Fruit fly (Drosophila melanogaster) whole organism, embryonic: ENCODE data around the gene CG34303.
A peak's percentile ranks its signal among the peaks of the same experiment; 100 is the strongest.

Experiments used
- Asciz ChIP-seq: fragments of 200-800 bp; sonication (Bioruptor generic); optimal IDR thresholded peaks from 2 replicates; lab custom pipeline; 2017; ENCODE audit warnings: missing biosample characterization, mild to moderate bottlenecking, missing genetic modification characterization, missing genetic modification reagents
- BEAF-32 ChIP-seq: fragments of 200-800 bp; sonication (Bioruptor generic); optimal IDR thresholded peaks from 3 replicates; lab custom pipeline; 2017; ENCODE audit warnings: missing biosample characterization, missing genetic modification characterization, mild to moderate bottlenecking, moderate library complexity, missing genetic modification reagents
- CG10267 ChIP-seq: fragments of 200-800 bp; sonication (Bioruptor generic); optimal IDR thresholded peaks from 2 replicates; lab custom pipeline; 2018; ENCODE audit warnings: missing biosample characterization, mild to moderate bottlenecking, missing genetic modification characterization, moderate library complexity
- CG10431 ChIP-seq: fragments of 200-800 bp; sonication (Bioruptor generic); optimal IDR thresholded peaks from 3 replicates; lab custom pipeline; 2018; ENCODE audit warnings: missing biosample characterization, mild to moderate bottlenecking, missing genetic modification characterization
- CG10654 ChIP-seq: fragments of 200-800 bp; sonication (Bioruptor generic); optimal IDR thresholded peaks from 2 replicates; lab custom pipeline; 2016; ENCODE audit warnings: missing biosample characterization, missing genetic modification characterization
- CG10979 ChIP-seq: fragments of 200-800 bp; sonication (Bioruptor generic); optimal IDR thresholded peaks from 2 replicates; lab custom pipeline; 2018; ENCODE audit warnings: missing biosample characterization, mild to moderate bottlenecking, missing genetic modification characterization, moderate library complexity
- CG11723 ChIP-seq: fragments of 200-800 bp; sonication (Bioruptor generic); optimal IDR thresholded peaks from 2 replicates; lab custom pipeline; 2017; ENCODE audit warnings: missing biosample characterization, mild to moderate bottlenecking, missing genetic modification characterization
- CG12299 ChIP-seq: fragments of 200-800 bp; sonication (Bioruptor generic); optimal IDR thresholded peaks from 2 replicates; lab custom pipeline; 2018; ENCODE audit warnings: missing biosample characterization, mild to moderate bottlenecking, missing genetic modification characterization
- CG13424 ChIP-seq: fragments of 200-800 bp; sonication (Bioruptor generic); optimal IDR thresholded peaks from 2 replicates; lab custom pipeline; 2019; ENCODE audit warnings: missing biosample characterization, mild to moderate bottlenecking, missing genetic modification characterization, moderate library complexity
- CG13775 ChIP-seq: fragments of 200-800 bp; sonication (Bioruptor generic); optimal IDR thresholded peaks from 3 replicates; lab custom pipeline; 2017; ENCODE audit warnings: missing biosample characterization, mild to moderate bottlenecking, missing genetic modification characterization
- CG17385 ChIP-seq: fragments of 200-800 bp; sonication (Bioruptor generic); optimal IDR thresholded peaks from 3 replicates; lab custom pipeline; 2018; ENCODE audit warnings: missing biosample characterization, mild to moderate bottlenecking, missing genetic modification characterization
- CG2116 ChIP-seq: fragments of 200-800 bp; sonication (Bioruptor generic); optimal IDR thresholded peaks from 3 replicates; lab custom pipeline; 2018; ENCODE audit warnings: missing biosample characterization, mild to moderate bottlenecking, missing genetic modification characterization
- CG3065 ChIP-seq: fragments of 200-800 bp; sonication (Bioruptor generic); optimal IDR thresholded peaks from 2 replicates; lab custom pipeline; 2016; ENCODE audit warnings: missing biosample characterization, missing genetic modification characterization
- CG31224 ChIP-seq: fragments of 200-800 bp; sonication (Bioruptor generic); IDR thresholded peaks from 2 replicates; pipeline ENCODE4 v1.3.6; 2022; ENCODE audit warnings: missing biosample characterization, missing genetic modification characterization
- CG32532 ChIP-seq: fragments of 200-800 bp; sonication (Bioruptor generic); IDR thresholded peaks from 2 replicates; pipeline ENCODE4 v1.3.6; 2022; ENCODE audit warnings: missing biosample characterization, missing genetic modification characterization
- CG4328 ChIP-seq: fragments of 200-800 bp; sonication (Bioruptor generic); optimal IDR thresholded peaks from 3 replicates; lab custom pipeline; 2017; ENCODE audit warnings: missing biosample characterization, missing genetic modification reagents, missing genetic modification characterization
- CG4854 ChIP-seq: fragments of 200-800 bp; sonication (Bioruptor generic); optimal IDR thresholded peaks from 2 replicates; lab custom pipeline; 2016; ENCODE audit warnings: missing biosample characterization, missing genetic modification characterization, inconsistent platforms
- CG6765 ChIP-seq: fragments of 200-800 bp; sonication (Bioruptor generic); optimal IDR thresholded peaks from 3 replicates; lab custom pipeline; 2017; ENCODE audit warnings: missing biosample characterization, mild to moderate bottlenecking, missing genetic modification characterization
- CG9797 ChIP-seq: fragments of 200-800 bp; sonication (Bioruptor generic); optimal IDR thresholded peaks from 3 replicates; lab custom pipeline; 2018; ENCODE audit warnings: missing biosample characterization, mild to moderate bottlenecking, missing genetic modification characterization
- CG9876 ChIP-seq: fragments of 200-800 bp; sonication (Bioruptor generic); optimal IDR thresholded peaks from 2 replicates; lab custom pipeline; 2016; ENCODE audit warnings: missing biosample characterization, missing genetic modification characterization
- Dll ChIP-seq: fragments of 200-800 bp; sonication (Bioruptor generic); IDR thresholded peaks from 4 replicates; pipeline ENCODE4 v1.3.6; 2022; ENCODE audit warnings: missing biosample characterization, missing genetic modification characterization; ENCODE audit not compliant: partially characterized antibody
- Doc2 ChIP-seq: fragments of 200-800 bp; sonication (Bioruptor generic); IDR thresholded peaks from 2 replicates; pipeline ENCODE4 v1.3.6; 2022; ENCODE audit warnings: missing biosample characterization, missing genetic modification characterization
- Kr ChIP-seq: fragments of 200-800 bp; sonication (Bioruptor generic); optimal IDR thresholded peaks from 2 replicates; lab custom pipeline; 2017; ENCODE audit warnings: missing biosample characterization, mild to moderate bottlenecking, missing genetic modification characterization
- Med ChIP-seq: fragments of 200-800 bp; sonication (Bioruptor generic); peaks from one replicate; lab custom pipeline; 2016; ENCODE audit warnings: missing biosample characterization, missing genetic modification characterization, mild to moderate bottlenecking, inconsistent platforms, moderate library complexity
- NC2α ChIP-seq: fragments of 200-800 bp; sonication (Bioruptor generic); optimal IDR thresholded peaks from 2 replicates; lab custom pipeline; 2016; ENCODE audit warnings: missing biosample characterization, missing genetic modification characterization
- Nf-YC ChIP-seq: fragments of 200-800 bp; optimal IDR thresholded peaks from 3 replicates; lab custom pipeline; 2019; ENCODE audit warnings: missing biosample characterization, mild to moderate bottlenecking, missing genetic modification characterization, moderate library complexity
- Scr ChIP-seq: fragments of 200-800 bp; sonication (Bioruptor generic); IDR thresholded peaks from 2 replicates; pipeline ENCODE4 v1.3.6; 2022; ENCODE audit warnings: missing biosample characterization, missing genetic modification characterization; ENCODE audit not compliant: partially characterized antibody
- Sox100B ChIP-seq: fragments of 200-800 bp; sonication (Bioruptor generic); optimal IDR thresholded peaks from 3 replicates; lab custom pipeline; 2018; ENCODE audit warnings: missing biosample characterization, mild to moderate bottlenecking, missing genetic modification characterization
- Usf ChIP-seq: fragments of 200-800 bp; sonication (Bioruptor generic); optimal IDR thresholded peaks from 2 replicates; lab custom pipeline; 2017; ENCODE audit warnings: missing genotype, missing biosample characterization, missing genetic modification characterization
- amos ChIP-seq: fragments of 200-800 bp; sonication (Bioruptor generic); IDR thresholded peaks from 2 replicates; pipeline ENCODE4 v1.3.6; 2022; ENCODE audit warnings: missing biosample characterization, missing genetic modification characterization; ENCODE audit not compliant: partially characterized antibody
- ase ChIP-seq: fragments of 200-800 bp; sonication (Bioruptor generic); IDR thresholded peaks from 3 replicates; pipeline ENCODE4 v1.3.6; 2022; ENCODE audit warnings: missing biosample characterization, missing genetic modification characterization
- bowl ChIP-seq: fragments of 200-800 bp; sonication (Bioruptor generic); IDR thresholded peaks from 2 replicates; pipeline ENCODE4 v1.3.6; 2022; ENCODE audit warnings: missing biosample characterization, missing genetic modification characterization
- chif ChIP-seq, 2 experiments: fragments of 200-800 bp; sonication (Bioruptor generic); optimal IDR thresholded peaks; 3 replicates each; lab custom pipeline; 2016; ENCODE audit warnings: missing biosample characterization in 2 of 2, missing genetic modification characterization in 2 of 2
- chm ChIP-seq: fragments of 200-800 bp; sonication (Bioruptor generic); IDR thresholded peaks from 2 replicates; pipeline ENCODE4 v1.3.6; 2022; ENCODE audit warnings: missing biosample characterization, missing genetic modification characterization
- crc ChIP-seq: fragments of 200-800 bp; sonication (Bioruptor generic); optimal IDR thresholded peaks from 2 replicates; lab custom pipeline; 2016; ENCODE audit warnings: missing biosample characterization, missing genetic modification characterization
- eve ChIP-seq, 2 experiments: fragments of >200 bp; optimal IDR thresholded peaks; 2 replicates each; lab custom pipeline; 2017; ENCODE audit warnings: missing biosample characterization in 2 of 2, missing genetic modification characterization in 2 of 2
- gsb ChIP-seq: fragments of 200-800 bp; sonication (Bioruptor generic); IDR thresholded peaks from 2 replicates; pipeline ENCODE4 v1.3.6; 2022; ENCODE audit warnings: missing biosample characterization, missing genetic modification characterization
- knrl ChIP-seq: fragments of 200-800 bp; sonication (Bioruptor generic); IDR thresholded peaks from 3 replicates; pipeline ENCODE4 v1.3.6; 2022; ENCODE audit warnings: missing biosample characterization, missing genetic modification characterization; ENCODE audit not compliant: partially characterized antibody
- lola ChIP-seq, 3 experiments: fragments of >200 bp in 2 of 3; fragments of 200-800 bp in 1 of 3; sonication (Bioruptor generic) in 1 of 3; optimal IDR thresholded peaks; 2 replicates each; lab custom pipeline; 2017 to 2019; ENCODE audit warnings: missing biosample characterization in 3 of 3, missing genetic modification characterization in 3 of 3, mild to moderate bottlenecking in 1 of 3, moderate library complexity in 1 of 3
- mld ChIP-seq: fragments of 200-800 bp; sonication (Bioruptor generic); IDR thresholded peaks from 3 replicates; pipeline ENCODE4 v1.3.6; 2022; ENCODE audit warnings: missing biosample characterization, missing genetic modification characterization; ENCODE audit not compliant: partially characterized antibody
- nerfin-1 ChIP-seq: fragments of 200-800 bp; sonication (Bioruptor generic); optimal IDR thresholded peaks from 3 replicates; lab custom pipeline; 2019; ENCODE audit warnings: missing biosample characterization, mild to moderate bottlenecking, missing genetic modification characterization, moderate library complexity
- nmo ChIP-seq: fragments of 200-800 bp; sonication (Bioruptor generic); optimal IDR thresholded peaks from 2 replicates; lab custom pipeline; 2018; ENCODE audit warnings: missing biosample characterization, mild to moderate bottlenecking, missing genetic modification characterization, moderate library complexity
- oc ChIP-seq: fragments of 200-800 bp; sonication (Bioruptor generic); optimal IDR thresholded peaks from 2 replicates; lab custom pipeline; 2018; ENCODE audit warnings: missing biosample characterization, mild to moderate bottlenecking, missing genetic modification characterization, moderate library complexity
- pan ChIP-seq, 4 experiments: fragments of >200 bp in 3 of 4; fragments of 200-800 bp in 1 of 4; sonication (Bioruptor generic) in 1 of 4; optimal IDR thresholded peaks in 3 of 4; IDR thresholded peaks in 1 of 4; 2 replicates each; pipeline versions ENCODE4 v1.3.6 to Lab custom; 2017 to 2022; ENCODE audit warnings: missing biosample characterization in 2 of 4, missing genetic modification characterization in 2 of 4, mixed read lengths in 1 of 4
- sd ChIP-seq: fragments of 200-800 bp; sonication (Bioruptor generic); optimal IDR thresholded peaks from 3 replicates; lab custom pipeline; 2018; ENCODE audit warnings: missing biosample characterization, mild to moderate bottlenecking, missing genetic modification characterization, moderate library complexity
- stc ChIP-seq: fragments of 200-800 bp; sonication (Bioruptor generic); IDR thresholded peaks from 2 replicates; pipeline ENCODE4 v1.3.6; 2022; ENCODE audit warnings: missing biosample characterization, missing genetic modification characterization
- tio ChIP-seq: fragments of 200-800 bp; sonication (Bioruptor generic); optimal IDR thresholded peaks from 2 replicates; lab custom pipeline; 2017; ENCODE audit warnings: missing biosample characterization, missing genetic modification characterization, inconsistent platforms
- z ChIP-seq: fragments of 200-800 bp; sonication (Bioruptor generic); IDR thresholded peaks from 3 replicates; pipeline ENCODE4 v1.3.6; 2022; ENCODE audit warnings: missing biosample characterization, missing genetic modification characterization

CG34303 gene

dm6 chr3R:10170356-10170876 is 18.7 kb upstream of the CG34303 start, which contains the start of gene Best1 (continued):
- TF ChIP-seq bowl (peak; percentile 77; the same call in 1 of the 2 replicates), CG10267 (tag; lab: Kevin White, UChicago) (peak; percentile 89), chm (GFP tag; lab: Robert Waterston, UW) (peak; percentile 90), CG9797 (GFP tag; lab: Kevin White, UChicago) (no peak), CG10431 (GFP tag; lab: Kevin White, UChicago) (peak; percentile 77), CG9876 (GFP tag; lab: Kevin White, UChicago) (peak; percentile 29), CG3065 (GFP tag; lab: Kevin White, UChicago) (peak; percentile 49), tio (GFP tag; lab: Kevin White, UChicago) (peak; percentile 62), crc (GFP tag; lab: Kevin White, UChicago) (peak; percentile 0), CG2116 (GFP tag; lab: Kevin White, UChicago) (peak; percentile 44), z (GFP tag; lab: Robert Waterston, UW) (peak; percentile 85), NC2α (GFP tag; lab: Kevin White, UChicago) (no peak), CG17385 (GFP tag; lab: Kevin White, UChicago) (peak; percentile 85), oc (tag; lab: Kevin White, UChicago) (peak; percentile 97), CG6765 (GFP tag; lab: Kevin White, UChicago) (peak; percentile 83), nmo (GFP tag; lab: Kevin White, UChicago) (peak; percentile 91), CG13775 (GFP tag; lab: Kevin White, UChicago) (peak; percentile 90), knrl (GFP tag; lab: Robert Waterston, UW) (peak; percentile 77), stc (GFP tag; lab: Robert Waterston, UW) (peak; percentile 90), CG12299 (peak; percentile 86), BEAF-32 (no peak), pan (optimal IDR thresholded peaks at IDR 0.05; lab: Kevin White, UChicago) (no peak), pan (GFP tag; optimal IDR thresholded peaks at IDR 0.05 in 1 of 2, IDR thresholded peaks at IDR 0.05 in 1 of 2) (peak in 1 of 2 experiments; percentile 92), CG31224 (peak; percentile 87), Usf (GFP tag; lab: Kevin White, UChicago) (peak; percentile 82), chif (GFP tag; optimal IDR thresholded peaks at IDR 0.05; lab: Kevin White, UChicago) (peak; percentile 52 to 62), Med (GFP tag; lab: Kevin White, UChicago) (peak; percentile 90), mld (GFP tag; lab: Robert Waterston, UW) (no peak), CG10654 (GFP tag; lab: Kevin White, UChicago) (peak; percentile 69), Doc2 (GFP tag; lab: Robert Waterston, UW) (peak; percentile 65), CG4854 (peak; percentile 65), ase (peak; percentile 81), gsb (GFP tag; lab: Robert Waterston, UW) (peak; percentile 91), sd (tag; lab: Kevin White, UChicago) (peak; percentile 90), Scr (GFP tag; lab: Robert Waterston, UW) (peak; percentile 47), Kr (GFP tag; lab: Kevin White, UChicago) (peak; percentile 2), CG32532 (GFP tag; lab: Robert Waterston, UW) (peak; percentile 98), CG4328 (GFP tag; lab: Kevin White, UChicago) (peak; percentile 79), CG11723 (GFP tag; lab: Kevin White, UChicago) (peak; percentile 90), lola (GFP tag; optimal IDR thresholded peaks at IDR 0.05; lab: Kevin White, UChicago) (peak in 1 of 3 experiments; percentile 86), Nf-YC (peak; percentile 84), CG13424 (tag; lab: Kevin White, UChicago) (peak; percentile 90), nerfin-1 (tag; lab: Kevin White, UChicago) (peak; percentile 82), Dll (peak; percentile 55; the same call in 2 of the 4 replicates), eve (GFP tag; optimal IDR thresholded peaks at IDR 0.05; lab: Kevin White, UChicago) (peak in 1 of 2 experiments; percentile 26), amos (GFP tag; lab: Robert Waterston, UW) (peak; percentile 84), Sox100B (GFP tag; lab: Kevin White, UChicago) (peak; percentile 87), Asciz (GFP tag; lab: Kevin White, UChicago) (peak; percentile 87), CG10979 (tag; lab: Kevin White, UChicago) (peak; percentile 92)
